Fruit fly (Drosophila melanogaster) whole organism, embryonic: ENCODE results near the gene Bap111.

Experiments used
- Atf3 ChIP-seq: fragments of 200-800 bp; sonication (Bioruptor generic); optimal IDR thresholded peaks from 3 replicates; lab custom pipeline; 2016; ENCODE audit warnings: missing biosample characterization, missing genetic modification characterization
- Atf6 ChIP-seq: fragments of 200-800 bp; sonication (Bioruptor generic); IDR thresholded peaks from 2 replicates; pipeline ENCODE4 v1.3.6; 2022; ENCODE audit warnings: missing biosample characterization, missing genetic modification characterization
- CG10366 ChIP-seq: fragments of 200-800 bp; sonication (Bioruptor generic); IDR thresholded peaks from 2 replicates; pipeline ENCODE4 v1.3.6; 2022; ENCODE audit warnings: missing biosample characterization, missing genetic modification characterization
- CG11398 ChIP-seq: fragments of 200-800 bp; sonication (Bioruptor generic); optimal IDR thresholded peaks from 2 replicates; lab custom pipeline; 2016; ENCODE audit warnings: missing biosample characterization, missing genetic modification characterization
- CG12155 ChIP-seq: fragments of 200-800 bp; sonication (Bioruptor generic); optimal IDR thresholded peaks from 3 replicates; lab custom pipeline; 2016; ENCODE audit warnings: missing biosample characterization, missing genetic modification characterization
- CG12659 ChIP-seq: fragments of 200-800 bp; sonication (Bioruptor generic); optimal IDR thresholded peaks from 3 replicates; lab custom pipeline; 2017; ENCODE audit warnings: mild to moderate bottlenecking, missing biosample characterization, missing genetic modification reagents, missing genetic modification characterization
- CG12744 ChIP-seq: fragments of 200-800 bp; sonication (Bioruptor generic); optimal IDR thresholded peaks from 2 replicates; lab custom pipeline; 2016; ENCODE audit warnings: missing biosample characterization, missing genetic modification characterization
- CG13894 ChIP-seq: fragments of 200-800 bp; sonication (Bioruptor generic); optimal IDR thresholded peaks from 3 replicates; lab custom pipeline; 2018; ENCODE audit warnings: missing biosample characterization, mild to moderate bottlenecking, missing genetic modification characterization, moderate library complexity
- CG14710 ChIP-seq: fragments of 200-800 bp; sonication (Bioruptor generic); optimal IDR thresholded peaks from 3 replicates; lab custom pipeline; 2019; ENCODE audit warnings: missing biosample characterization, mild to moderate bottlenecking, missing genetic modification characterization, moderate library complexity
- CG2199 ChIP-seq: fragments of 200-800 bp; sonication (Bioruptor generic); IDR thresholded peaks from 3 replicates; pipeline ENCODE4 v1.3.6; 2022; ENCODE audit warnings: missing biosample characterization, missing genetic modification characterization
- CG2712 ChIP-seq: fragments of 200-800 bp; optimal IDR thresholded peaks from 3 replicates; lab custom pipeline; 2019; ENCODE audit warnings: missing biosample characterization, mild to moderate bottlenecking, missing genetic modification characterization, moderate library complexity
- CG2889 ChIP-seq: fragments of 200-800 bp; sonication (Bioruptor generic); IDR thresholded peaks from 3 replicates; pipeline ENCODE4 v1.3.6; 2022; ENCODE audit warnings: missing biosample characterization, missing genetic modification characterization
- CG31388 ChIP-seq: fragments of 200-800 bp; sonication (Bioruptor generic); optimal IDR thresholded peaks from 2 replicates; lab custom pipeline; 2016; ENCODE audit warnings: missing biosample characterization, missing genetic modification characterization
- CG3281 ChIP-seq: fragments of 200-800 bp; sonication (Bioruptor generic); optimal IDR thresholded peaks from 3 replicates; lab custom pipeline; 2017; ENCODE audit warnings: missing biosample characterization, mild to moderate bottlenecking, missing genetic modification characterization
- CG34422 ChIP-seq: fragments of 200-800 bp; sonication (Bioruptor generic); IDR thresholded peaks from 3 replicates; pipeline ENCODE4 v1.3.6; 2022; ENCODE audit warnings: missing biosample characterization, missing genetic modification characterization
- CG6689 ChIP-seq: fragments of 200-800 bp; sonication (Bioruptor generic); IDR thresholded peaks from 2 replicates; pipeline ENCODE4 v1.3.6; 2022; ENCODE audit warnings: missing biosample characterization, missing genetic modification characterization
- CG9797 ChIP-seq: fragments of 200-800 bp; sonication (Bioruptor generic); optimal IDR thresholded peaks from 3 replicates; lab custom pipeline; 2018; ENCODE audit warnings: missing biosample characterization, mild to moderate bottlenecking, missing genetic modification characterization
- CG9932 ChIP-seq: fragments of 200-800 bp; sonication (Bioruptor generic); IDR thresholded peaks from 2 replicates; pipeline ENCODE4 v1.3.6; 2022; ENCODE audit warnings: missing biosample characterization, missing genetic modification characterization
- CTCF ChIP-seq: fragments of 200-800 bp; sonication (Bioruptor generic); optimal IDR thresholded peaks from 2 replicates; lab custom pipeline; 2017; ENCODE audit warnings: missing biosample characterization, mild to moderate bottlenecking, missing genetic modification characterization, moderate library complexity
- CoRest ChIP-seq: fragments of 200-800 bp; sonication (Bioruptor generic); optimal IDR thresholded peaks from 3 replicates; lab custom pipeline; 2018; ENCODE audit warnings: missing biosample characterization, mild to moderate bottlenecking, missing genetic modification characterization, moderate library complexity
- Doc3 ChIP-seq: fragments of 200-800 bp; sonication (Bioruptor generic); IDR thresholded peaks from 3 replicates; pipeline ENCODE4 v1.3.6; 2022; ENCODE audit warnings: missing biosample characterization, missing genetic modification characterization; ENCODE audit not compliant: partially characterized antibody
- Drgx ChIP-seq: fragments of 200-800 bp; sonication (Bioruptor generic); IDR thresholded peaks from 2 replicates; pipeline ENCODE4 v1.3.6; 2022; ENCODE audit warnings: missing biosample characterization, missing genetic modification characterization
- ERR ChIP-seq: fragments of 200-800 bp; sonication (Bioruptor generic); optimal IDR thresholded peaks from 2 replicates; lab custom pipeline; 2016; ENCODE audit warnings: missing biosample characterization, missing genetic modification characterization
- Fer1 ChIP-seq: fragments of 200-800 bp; sonication (Bioruptor generic); optimal IDR thresholded peaks from 2 replicates; lab custom pipeline; 2017; ENCODE audit warnings: missing biosample characterization, mild to moderate bottlenecking, missing genetic modification characterization
- Gsc ChIP-seq: fragments of 200-800 bp; sonication (Bioruptor generic); IDR thresholded peaks from 2 replicates; pipeline ENCODE4 v1.3.6; 2022; ENCODE audit warnings: missing biosample characterization, missing genetic modification characterization
- HmgD ChIP-seq: fragments of 200-800 bp; sonication (Bioruptor generic); optimal IDR thresholded peaks from 3 replicates; lab custom pipeline; 2016; ENCODE audit warnings: missing biosample characterization, missing genetic modification characterization
- HmgZ ChIP-seq: fragments of 200-800 bp; sonication (Bioruptor generic); optimal IDR thresholded peaks from 2 replicates; lab custom pipeline; 2018; ENCODE audit warnings: missing biosample characterization, mild to moderate bottlenecking, missing genetic modification characterization
- Hmx ChIP-seq: fragments of 200-800 bp; sonication (Bioruptor generic); optimal IDR thresholded peaks from 2 replicates; lab custom pipeline; 2016; ENCODE audit warnings: missing biosample characterization, missing genetic modification characterization
- Hr39 ChIP-seq: fragments of >200 bp; optimal IDR thresholded peaks from 2 replicates; lab custom pipeline; 2017
- Max ChIP-seq: fragments of 200-800 bp; sonication (Bioruptor generic); optimal IDR thresholded peaks from 2 replicates; lab custom pipeline; 2016; ENCODE audit warnings: missing biosample characterization, mild to moderate bottlenecking, missing genetic modification characterization
- Med ChIP-seq: fragments of 200-800 bp; sonication (Bioruptor generic); peaks from one replicate; lab custom pipeline; 2016; ENCODE audit warnings: missing biosample characterization, missing genetic modification characterization, mild to moderate bottlenecking, inconsistent platforms, moderate library complexity
- Myb ChIP-seq: fragments of 200-800 bp; sonication (Bioruptor generic); optimal IDR thresholded peaks from 2 replicates; lab custom pipeline; 2016; ENCODE audit warnings: missing biosample characterization, missing genetic modification characterization
- Scr ChIP-seq: fragments of 200-800 bp; sonication (Bioruptor generic); IDR thresholded peaks from 2 replicates; pipeline ENCODE4 v1.3.6; 2022; ENCODE audit warnings: missing biosample characterization, missing genetic modification characterization; ENCODE audit not compliant: partially characterized antibody
- ap ChIP-seq: fragments of 200-800 bp; sonication (Bioruptor generic); IDR thresholded peaks from 2 replicates; pipeline ENCODE4 v1.3.6; 2022; ENCODE audit warnings: missing biosample characterization, missing genetic modification characterization
- ase ChIP-seq: fragments of 200-800 bp; sonication (Bioruptor generic); IDR thresholded peaks from 3 replicates; pipeline ENCODE4 v1.3.6; 2022; ENCODE audit warnings: missing biosample characterization, missing genetic modification characterization
- corto ChIP-seq: fragments of 200-800 bp; sonication (Bioruptor generic); optimal IDR thresholded peaks from 2 replicates; lab custom pipeline; 2016; ENCODE audit warnings: missing biosample characterization, mild to moderate bottlenecking, missing genetic modification characterization, moderate library complexity
- cwo ChIP-seq: fragments of 200-800 bp; sonication (Bioruptor generic); optimal IDR thresholded peaks from 3 replicates; lab custom pipeline; 2017; ENCODE audit warnings: missing biosample characterization, missing genetic modification characterization, mild to moderate bottlenecking, moderate library complexity, missing genetic modification reagents
- dm ChIP-seq: fragments of 200-800 bp; sonication (Bioruptor generic); optimal IDR thresholded peaks from 3 replicates; lab custom pipeline; 2016; ENCODE audit warnings: missing biosample characterization, missing genetic modification characterization
- eve ChIP-seq, 2 experiments: fragments of >200 bp; optimal IDR thresholded peaks; 2 replicates each; lab custom pipeline; 2017; ENCODE audit warnings: missing biosample characterization in 2 of 2, missing genetic modification characterization in 2 of 2
- grau ChIP-seq: fragments of 200-800 bp; optimal IDR thresholded peaks from 3 replicates; lab custom pipeline; 2019; ENCODE audit warnings: missing biosample characterization, mild to moderate bottlenecking, missing genetic modification characterization, moderate library complexity
- ken ChIP-seq: fragments of 200-800 bp; sonication (Bioruptor generic); IDR thresholded peaks from 3 replicates; pipeline ENCODE4 v1.3.6; 2022; ENCODE audit warnings: missing biosample characterization, missing genetic modification characterization
- lola ChIP-seq, 3 experiments: fragments of >200 bp in 2 of 3; fragments of 200-800 bp in 1 of 3; sonication (Bioruptor generic) in 1 of 3; optimal IDR thresholded peaks; 2 replicates each; lab custom pipeline; 2017 to 2019; ENCODE audit warnings: missing biosample characterization in 3 of 3, missing genetic modification characterization in 3 of 3, mild to moderate bottlenecking in 1 of 3, moderate library complexity in 1 of 3
- p53 ChIP-seq: fragments of 200-800 bp; sonication (Bioruptor generic); optimal IDR thresholded peaks from 2 replicates; lab custom pipeline; 2016; ENCODE audit warnings: missing biosample characterization, missing genetic modification characterization
- pzg ChIP-seq: fragments of 200-800 bp; sonication (Bioruptor generic); optimal IDR thresholded peaks from 3 replicates; lab custom pipeline; 2018; ENCODE audit warnings: missing biosample characterization, mild to moderate bottlenecking, missing genetic modification characterization, moderate library complexity
- seq ChIP-seq: fragments of 200-800 bp; sonication (Bioruptor generic); IDR thresholded peaks from 2 replicates; pipeline ENCODE4 v1.3.6; 2022; ENCODE audit warnings: missing biosample characterization, missing genetic modification characterization
- tgo ChIP-seq: fragments of 200-800 bp; sonication (Bioruptor generic); IDR thresholded peaks from 3 replicates; pipeline ENCODE4 v1.3.6; 2022; ENCODE audit warnings: missing biosample characterization, missing genetic modification characterization
- tna ChIP-seq: fragments of 200-800 bp; sonication (Bioruptor generic); IDR thresholded peaks from 2 replicates; pipeline ENCODE4 v1.3.6; 2022; ENCODE audit warnings: missing biosample characterization, missing genetic modification characterization; ENCODE audit not compliant: partially characterized antibody
- toy ChIP-seq: fragments of 200-800 bp; sonication (Bioruptor generic); IDR thresholded peaks from 2 replicates; pipeline ENCODE4 v1.3.6; 2022; ENCODE audit warnings: missing biosample characterization, missing genetic modification characterization
- trem ChIP-seq: fragments of 200-800 bp; optimal IDR thresholded peaks from 3 replicates; lab custom pipeline; 2019; ENCODE audit warnings: missing biosample characterization, mild to moderate bottlenecking, missing genetic modification characterization, moderate library complexity
- zen ChIP-seq: fragments of 200-800 bp; sonication (Bioruptor generic); optimal IDR thresholded peaks from 3 replicates; lab custom pipeline; 2018; ENCODE audit warnings: missing biosample characterization, mild to moderate bottlenecking, missing genetic modification characterization, moderate library complexity
- zf30C ChIP-seq: fragments of 200-800 bp; sonication (Bioruptor generic); optimal IDR thresholded peaks from 3 replicates; lab custom pipeline; 2018; ENCODE audit warnings: missing biosample characterization, mild to moderate bottlenecking, missing genetic modification characterization

The Bap111 gene

DNA sequence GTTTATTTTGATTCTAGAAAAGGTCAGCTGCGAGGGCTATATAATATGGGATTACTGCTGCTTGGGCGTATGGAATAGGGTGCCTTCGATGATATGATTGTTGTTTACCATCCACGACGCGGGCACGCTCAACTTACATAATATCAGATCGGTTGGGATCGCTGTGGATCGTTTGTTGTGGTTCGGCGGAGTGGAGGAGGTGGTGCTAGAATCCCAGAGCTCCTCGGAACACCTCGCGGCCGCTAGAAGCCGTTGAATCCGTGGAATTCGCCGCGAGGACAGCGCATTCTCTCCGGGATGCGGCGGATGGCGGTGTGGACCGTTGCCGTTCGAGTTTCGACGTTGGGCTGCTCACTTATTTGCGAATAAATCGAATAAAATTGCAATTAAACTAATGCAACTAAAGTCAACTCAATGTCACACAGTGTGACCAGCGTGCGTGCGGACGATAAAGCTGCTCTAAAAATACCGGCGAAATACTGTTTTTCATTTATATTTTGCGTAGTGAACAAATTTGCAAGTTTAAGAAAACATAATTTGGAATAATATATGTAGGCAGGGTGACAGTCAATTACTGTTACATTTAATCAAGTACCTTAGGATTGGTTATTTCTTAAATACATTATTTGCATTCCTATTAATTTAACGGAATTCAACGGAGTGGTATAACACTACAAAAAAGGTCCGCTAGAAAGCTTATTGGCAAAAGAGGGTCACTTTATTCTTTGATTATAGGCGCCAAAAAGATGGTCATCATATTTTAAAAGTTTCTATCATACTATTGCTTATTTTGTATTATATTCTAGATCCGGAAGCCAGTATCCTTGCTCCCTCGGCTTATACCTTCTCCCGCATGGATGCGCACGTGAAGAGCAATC, 45.6 kb upstream of the Bap111 start, which contains the start of gene CG7766 (continued):
- no peak for TF ChIP-seq ase (GFP tag; lab: Robert Waterston, UW)
- 0 out of 2 replicates have a peak, but pooled peaks have one; percentile 20 for TF ChIP-seq Atf6 (GFP tag; lab: Robert Waterston, UW)
- no peak for TF ChIP-seq Atf3 (GFP tag; lab: Kevin White, UChicago)
- no peak for TF ChIP-seq p53 (GFP tag; lab: Kevin White, UChicago)
- TF ChIP-seq CG2889: no peak
- TF ChIP-seq HmgZ (tag; lab: Kevin White, UChicago): no peak
- TF ChIP-seq Doc3 (GFP tag; lab: Robert Waterston, UW): no peak
- no peak for TF ChIP-seq seq (GFP tag; lab: Robert Waterston, UW)
- TF ChIP-seq Scr (GFP tag; lab: Robert Waterston, UW): no peak
- TF ChIP-seq HmgD (GFP tag; lab: Kevin White, UChicago): no peak
- peak; percentile 13; the same call in 1 of the 2 replicates for TF ChIP-seq tna (GFP tag; lab: Robert Waterston, UW)
- TF ChIP-seq CG34422 (GFP tag; lab: Robert Waterston, UW): 0 out of 3 replicates have a peak, but pooled peaks have one; percentile 12
- no peak for TF ChIP-seq Gsc (GFP tag; lab: Robert Waterston, UW)
- no peak for TF ChIP-seq ap (GFP tag; lab: Robert Waterston, UW)
- peak; percentile 59 for TF ChIP-seq pzg (GFP tag; lab: Kevin White, UChicago)
- TF ChIP-seq Hmx (GFP tag; lab: Kevin White, UChicago): no peak
- TF ChIP-seq tgo (GFP tag; lab: Robert Waterston, UW): no peak
- TF ChIP-seq CG11398: no peak
- TF ChIP-seq Myb (GFP tag; lab: Kevin White, UChicago): peak; percentile 21
- no peak for TF ChIP-seq Max (GFP tag; lab: Kevin White, UChicago)
- TF ChIP-seq ERR (GFP tag; lab: Kevin White, UChicago): peak; percentile 96
- TF ChIP-seq CG3281: no peak
- no peak for TF ChIP-seq Hr39 (lab: Kevin White, UChicago)
- no peak for TF ChIP-seq CG13894 (tag; lab: Kevin White, UChicago)
- no peak for TF ChIP-seq CoRest (tag; lab: Kevin White, UChicago)
- no peak for TF ChIP-seq CG10366 (GFP tag; lab: Robert Waterston, UW)
- TF ChIP-seq trem (tag; lab: Kevin White, UChicago): peak; percentile 15
- TF ChIP-seq zen (tag; lab: Kevin White, UChicago): no peak
- peak; percentile 69 for TF ChIP-seq CG9797
- no peak for TF ChIP-seq ken
- no peak for TF ChIP-seq CG14710 (tag; lab: Kevin White, UChicago)
- no peak for TF ChIP-seq CG2712 (tag; lab: Kevin White, UChicago)
- peak; percentile 41 for TF ChIP-seq CG12659
- no peak for TF ChIP-seq cwo (GFP tag; lab: Kevin White, UChicago)
- no peak for TF ChIP-seq CG6689 (GFP tag; lab: Robert Waterston, UW)
- no peak for TF ChIP-seq eve (GFP tag; optimal IDR thresholded peaks at IDR 0.05; lab: Kevin White, UChicago)
- TF ChIP-seq lola (GFP tag; optimal IDR thresholded peaks at IDR 0.05; lab: Kevin White, UChicago): no peak
- TF ChIP-seq grau: no peak
- TF ChIP-seq Drgx: no peak
- no peak for TF ChIP-seq dm (GFP tag; lab: Kevin White, UChicago)
- TF ChIP-seq corto (GFP tag; lab: Kevin White, UChicago): no peak
- no peak for TF ChIP-seq toy
- no peak for TF ChIP-seq CG12155 (GFP tag; lab: Kevin White, UChicago)
- no peak for TF ChIP-seq Fer1 (GFP tag; lab: Kevin White, UChicago)
- no peak for TF ChIP-seq zf30C (GFP tag; lab: Kevin White, UChicago)
- TF ChIP-seq CG12744 (GFP tag; lab: Kevin White, UChicago): no peak
- no peak for TF ChIP-seq CG2199 (GFP tag; lab: Robert Waterston, UW)
- TF ChIP-seq CG9932: no peak
- TF ChIP-seq CG31388 (GFP tag; lab: Kevin White, UChicago): no peak
- TF ChIP-seq Med: no peak
- peak; percentile 25 for TF ChIP-seq CTCF (GFP tag; lab: Kevin White, UChicago)
